Fruit fly (Drosophila melanogaster) whole organism: ENCODE measurements around the gene BobA.

Experiments
- Dll ChIP-seq: fragments of >200 bp; optimal IDR thresholded peaks from 2 replicates; lab custom pipeline; 2017
- psq ChIP-seq: fragments of >200 bp; optimal IDR thresholded peaks from 2 replicates; lab custom pipeline; 2017
- usp ChIP-seq: fragments of >200 bp; optimal IDR thresholded peaks from 2 replicates; lab custom pipeline; 2017; ENCODE audit warnings: missing biosample characterization, missing genetic modification characterization, mixed read lengths

DNA sequence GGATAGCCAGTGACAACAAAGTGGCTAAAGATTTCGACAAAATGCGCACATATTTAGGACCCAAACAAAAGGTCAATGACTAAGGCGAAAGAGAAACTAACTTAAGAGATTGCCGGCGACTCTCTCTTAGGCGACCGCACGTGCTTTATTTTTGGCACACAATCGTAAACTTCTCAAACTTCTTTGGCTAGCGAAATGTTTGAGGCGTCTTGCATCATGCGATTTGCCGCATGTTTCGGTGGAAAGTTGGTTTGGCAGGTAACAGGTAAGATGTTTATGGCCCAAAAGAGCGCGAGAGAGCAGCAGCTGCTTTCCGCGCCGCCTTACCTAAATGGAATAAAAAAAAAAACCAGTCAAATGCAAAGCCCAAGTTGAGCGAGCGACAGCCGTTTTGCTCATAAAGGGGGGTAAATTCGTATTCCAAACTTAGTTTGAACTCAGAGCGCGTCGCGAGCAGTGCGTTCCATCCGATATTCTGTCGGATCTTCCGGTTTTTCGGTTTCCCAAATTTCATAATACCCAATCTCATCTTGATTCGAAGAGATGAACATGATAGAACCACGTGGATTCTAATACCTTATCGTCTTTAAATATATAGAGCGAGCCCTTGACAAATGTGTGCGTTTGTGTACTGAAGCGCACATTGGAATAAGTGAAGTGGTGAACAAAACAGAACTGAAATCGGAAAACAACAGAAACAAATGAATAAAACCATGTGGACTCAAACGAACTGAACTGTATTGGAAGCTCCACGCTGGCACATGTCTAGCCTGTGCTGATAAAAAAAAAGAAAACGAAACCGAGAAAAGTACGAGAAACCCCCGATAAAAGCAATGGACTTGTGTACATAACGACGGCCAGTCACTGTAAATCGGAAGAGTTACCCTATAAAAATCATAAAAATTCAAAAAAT, 41.3 kb upstream of the BobA start:
- TF ChIP-seq Dll (lab: Kevin White, UChicago) (no peak), psq (no peak), usp (GFP tag; lab: Kevin White, UChicago) (no peak)
